Worm (Caenorhabditis elegans) whole organism, L1 larva: ENCODE results near the gene str-113.

Experiments used
- C16A3.4 ChIP-seq: fragments of 150-350 bp; optimal IDR thresholded peaks from 2 replicates; lab custom pipeline; 2014; ENCODE audit warnings: missing biosample characterization, missing genetic modification characterization
- ceh-88 ChIP-seq: fragments of 200-800 bp; sonication (Bioruptor generic); IDR thresholded peaks from 2 replicates; pipeline ENCODE4 v1.3.6; 2022; ENCODE audit warnings: missing genetic modification characterization, missing compliant biosample characterization
- efl-3 ChIP-seq: fragments of 200-800 bp; sonication (Bioruptor generic); optimal IDR thresholded peaks from 2 replicates; lab custom pipeline; 2018; ENCODE audit warnings: mild to moderate bottlenecking, missing genetic modification characterization, missing compliant biosample characterization
- egl-27 ChIP-seq, 2 experiments: fragments of 150-350 bp in 1 of 2; sonication (generic microtip); optimal IDR thresholded peaks; 3 replicates each; lab custom pipeline; 2017 to 2018; ENCODE audit warnings: missing biosample characterization in 2 of 2, missing genetic modification characterization in 2 of 2, missing genetic modification reagents in 2 of 2
- jun-1 ChIP-seq: fragments of 150-350 bp; optimal IDR thresholded peaks from 2 replicates; lab custom pipeline; 2014; ENCODE audit warnings: missing biosample characterization, missing genetic modification reagents, missing genetic modification characterization
- lin-14 ChIP-seq: fragments of 200-800 bp; sonication (Bioruptor generic); optimal IDR thresholded peaks from 2 replicates; lab custom pipeline; 2018; ENCODE audit warnings: mild to moderate bottlenecking, missing genetic modification characterization, moderate library complexity, missing compliant biosample characterization
- lin-35 ChIP-seq, 2 experiments: fragments of 150-350 bp; optimal IDR thresholded peaks; 2 replicates each; lab custom pipeline; 2014; ENCODE audit warnings: missing biosample characterization in 2 of 2, missing genetic modification characterization in 2 of 2, missing genetic modification reagents in 2 of 2
- nhr-11 ChIP-seq: fragments of 150-350 bp; optimal IDR thresholded peaks from 2 replicates; lab custom pipeline; 2014; ENCODE audit warnings: missing biosample characterization, missing genetic modification characterization
- nhr-76 ChIP-seq: sonication (generic microtip); optimal IDR thresholded peaks from 2 replicates; lab custom pipeline; 2017; ENCODE audit warnings: missing biosample characterization, missing genetic modification characterization
- pag-3 ChIP-seq: sonication (generic microtip); optimal IDR thresholded peaks from 2 replicates; lab custom pipeline; 2017; ENCODE audit warnings: missing genetic modification characterization, mild to moderate bottlenecking, missing compliant biosample characterization, antibody characterized with exemption, borderline replicate concordance; ENCODE audit not compliant: insufficient read depth
- snpc-4 ChIP-seq: fragments of 150-350 bp; optimal IDR thresholded peaks from 2 replicates; lab custom pipeline; 2014; ENCODE audit warnings: missing biosample characterization, missing genetic modification characterization
- unc-130 ChIP-seq: fragments of 150-350 bp; optimal IDR thresholded peaks from 2 replicates; lab custom pipeline; 2017; ENCODE audit warnings: missing biosample characterization, missing genetic modification characterization, inconsistent platforms
- ztf-4 ChIP-seq: fragments of 150-350 bp; optimal IDR thresholded peaks from 2 replicates; lab custom pipeline; 2014; ENCODE audit warnings: missing biosample characterization, missing genetic modification characterization

ce11 chrV:3659472-3659871, 7.3 kb downstream of the str-113 start, which contains the start of gene acr-23:
- TF ChIP-seq jun-1 (no peak), lin-14 (GFP tag; lab: Kevin White, UChicago) (no peak), lin-35 (GFP tag; optimal IDR thresholded peaks at IDR 0.05; lab: Kevin White, UChicago) (no peak), C16A3.4 (no peak), egl-27 (tag; optimal IDR thresholded peaks at IDR 0.05; lab: Kevin White, UChicago) (no peak), ztf-4 (tag; lab: Kevin White, UChicago) (no peak), nhr-76 (tag; lab: Kevin White, UChicago) (no peak), ceh-88 (GFP tag; lab: Robert Waterston, UW) (no peak), nhr-11 (tag; lab: Kevin White, UChicago) (no peak), pag-3 (tag; lab: Kevin White, UChicago) (no peak), efl-3 (GFP tag; lab: Kevin White, UChicago) (no peak), unc-130 (tag; lab: Kevin White, UChicago) (no peak), snpc-4 (tag; lab: Kevin White, UChicago) (no peak)
